Worm (Caenorhabditis elegans): ENCODE results near the gene pfas-1.

DNA sequence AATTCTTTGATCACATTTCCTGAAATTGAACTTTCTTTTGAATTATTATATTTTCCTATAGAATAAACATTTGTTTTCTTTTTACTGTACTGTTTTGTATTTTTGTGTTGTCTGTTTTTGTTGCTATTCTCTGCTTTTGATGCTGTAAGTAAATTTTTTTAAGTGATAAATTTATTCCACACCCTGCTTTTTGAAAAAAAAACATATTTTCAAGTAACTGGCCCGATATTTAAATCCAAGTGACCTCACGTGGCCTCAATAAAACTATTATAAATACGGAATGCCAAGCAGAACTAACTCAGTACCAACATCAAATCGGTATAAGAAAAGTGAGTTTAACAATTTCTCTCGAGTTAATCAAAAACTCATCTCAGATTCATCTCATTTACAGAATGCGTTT, 14.9 kb downstream of the pfas-1 start, which contains the start of gene clec-151:
- TF ChIP-seq dao-5 (tag; optimal IDR thresholded peaks at IDR 0.05) (no peak), him-1 (tag; optimal IDR thresholded peaks at IDR 0.05) (no peak), W03F9.2 (tag; optimal IDR thresholded peaks at IDR 0.05) (no peak)
